Worm (Caenorhabditis elegans): ENCODE results near the gene cest-2.1.

The cest-2.1 gene

ce11 chrV:14128858-14129257, 42.4 kb downstream of the cest-2.1 start:
- no peak for TF ChIP-seq fkh-10 (GFP tag; optimal IDR thresholded peaks at IDR 0.05)
- no peak for TF ChIP-seq pax-1 (tag; optimal IDR thresholded peaks at IDR 0.05)
- no peak for TF ChIP-seq ceh-6 (GFP tag; optimal IDR thresholded peaks at IDR 0.05)
- no peak for TF ChIP-seq unc-42 (tag; optimal IDR thresholded peaks at IDR 0.05)
- TF ChIP-seq sdc-2 (tag; optimal IDR thresholded peaks at IDR 0.05), result no peak
- TF ChIP-seq odd-2 (tag; optimal IDR thresholded peaks at IDR 0.05), result no peak
- no peak for TF ChIP-seq nhr-232 (tag; optimal IDR thresholded peaks at IDR 0.05)
- no peak for TF ChIP-seq ttx-3 (tag; optimal IDR thresholded peaks at IDR 0.05)
- TF ChIP-seq rnt-1 (tag; optimal IDR thresholded peaks at IDR 0.05), result no peak
- no peak for TF ChIP-seq ceh-24 (tag; optimal IDR thresholded peaks at IDR 0.05)
- TF ChIP-seq K02D7.2 (tag; optimal IDR thresholded peaks at IDR 0.05), result no peak
- TF ChIP-seq pat-9 (tag; optimal IDR thresholded peaks at IDR 0.05), result no peak
- no peak for TF ChIP-seq pha-4 (tag; optimal IDR thresholded peaks at IDR 0.05)
- no peak for TF ChIP-seq syd-9 (tag; optimal IDR thresholded peaks at IDR 0.05)
- no peak for TF ChIP-seq unc-86 (tag; optimal IDR thresholded peaks at IDR 0.05)
- no peak for TF ChIP-seq hlh-6 (tag; optimal IDR thresholded peaks at IDR 0.05)
- TF ChIP-seq ahr-1 (tag; optimal IDR thresholded peaks at IDR 0.05), result no peak

ce11 chrV:14127834-14128233, 43.4 kb downstream of the cest-2.1 start:
- TF ChIP-seq dmd-4 (tag; optimal IDR thresholded peaks at IDR 0.05; ENCODE audit: borderline replicate concordance) (no peak), unc-42 (tag; optimal IDR thresholded peaks at IDR 0.05) (peak; percentile 69)

- TF ChIP-seq sox-4 (tag; optimal IDR thresholded peaks at IDR 0.05) (no peak), K02D7.2 (tag; optimal IDR thresholded peaks at IDR 0.05) (no peak), hlh-6 (tag; optimal IDR thresholded peaks at IDR 0.05) (peak; percentile 9), unc-42 (tag; optimal IDR thresholded peaks at IDR 0.05) (peak; percentile 77), hlh-13 (GFP tag; optimal IDR thresholded peaks at IDR 0.05) (no peak), che-1 (tag; optimal IDR thresholded peaks at IDR 0.05) (no peak)
These were observed 44.8 kb downstream of the cest-2.1 start for ce11 chrV:14126341-14126924.

- no peak for TF ChIP-seq hlh-13 (GFP tag; optimal IDR thresholded peaks at IDR 0.05)
- no peak for TF ChIP-seq sox-2 (GFP tag; IDR thresholded peaks at IDR 0.05)
- TF ChIP-seq ceh-22 (tag; optimal IDR thresholded peaks at IDR 0.05), result no peak
These were observed 48.1 kb downstream of the cest-2.1 start for ce11 chrV:14123176-14123575.

ce11 chrV:14120674-14121073, 50.6 kb downstream of the cest-2.1 start:
- no peak for TF ChIP-seq unc-3 (GFP tag; conservative IDR thresholded peaks at IDR 0.05)
- TF ChIP-seq unc-3 (tag; optimal IDR thresholded peaks at IDR 0.05), result no peak
- no peak for TF ChIP-seq ztf-16 (tag; optimal IDR thresholded peaks at IDR 0.05)
- no peak for TF ChIP-seq ceh-22 (tag; optimal IDR thresholded peaks at IDR 0.05)
- TF ChIP-seq sdc-2 (tag; optimal IDR thresholded peaks at IDR 0.05), result no peak
- TF ChIP-seq ceh-31 (tag; optimal IDR thresholded peaks at IDR 0.05), result no peak
- no peak for TF ChIP-seq ttx-3 (tag; optimal IDR thresholded peaks at IDR 0.05)
- no peak for TF ChIP-seq elt-4 (tag; optimal IDR thresholded peaks at IDR 0.05)
- no peak for TF ChIP-seq rnt-1 (tag; optimal IDR thresholded peaks at IDR 0.05)
- no peak for TF ChIP-seq sox-2 (GFP tag; IDR thresholded peaks at IDR 0.05)
- TF ChIP-seq pha-2 (tag; optimal IDR thresholded peaks at IDR 0.05), result no peak
- no peak for TF ChIP-seq npax-4 (tag; optimal IDR thresholded peaks at IDR 0.05)
- no peak for TF ChIP-seq ceh-19 (GFP tag; optimal IDR thresholded peaks at IDR 0.05)
- no peak for TF ChIP-seq C08G9.2 (tag; optimal IDR thresholded peaks at IDR 0.05)
- TF ChIP-seq ceh-9 (tag; optimal IDR thresholded peaks at IDR 0.05), result no peak
- TF ChIP-seq pat-9 (tag; optimal IDR thresholded peaks at IDR 0.05), result no peak

All from whole organism, late embryonic.